Worm (Caenorhabditis elegans): Measurements from ENCODE around the gene C44H4.4.

DNA sequence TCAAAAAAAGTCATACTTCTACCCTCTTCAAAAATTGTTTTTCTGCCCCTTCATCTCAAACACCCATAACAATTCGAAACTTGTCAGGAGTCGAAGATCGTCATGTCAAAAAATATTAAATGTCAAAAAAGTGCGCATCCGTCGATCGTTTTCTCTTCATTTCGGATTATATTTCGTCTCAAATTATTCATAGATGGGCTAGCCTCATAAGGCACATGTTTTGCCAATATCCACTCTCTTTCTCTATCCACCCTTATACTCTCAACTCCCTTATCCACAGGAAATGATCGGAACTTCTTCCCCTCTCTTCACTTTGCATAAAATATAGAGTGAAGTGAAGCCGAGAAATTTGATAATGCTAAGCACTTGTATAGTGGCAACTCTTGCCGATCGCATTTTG is 44.8 kb upstream of the C44H4.4 start:
- TF ChIP-seq lin-35 (GFP tag; optimal IDR thresholded peaks at IDR 0.05), result no peak
- no peak for TF ChIP-seq ceh-79 (tag; optimal IDR thresholded peaks at IDR 0.05)
- no peak for TF ChIP-seq pha-4 (tag; optimal IDR thresholded peaks at IDR 0.05)
- no peak for TF ChIP-seq snpc-4 (GFP tag; optimal IDR thresholded peaks at IDR 0.05)
- no peak for TF ChIP-seq snpc-4 (tag; optimal IDR thresholded peaks at IDR 0.05)
- TF ChIP-seq unc-130 (GFP tag; optimal IDR thresholded peaks at IDR 0.05), result no peak
- TF ChIP-seq lin-54 (GFP tag; optimal IDR thresholded peaks at IDR 0.05), result no peak
- no peak for TF ChIP-seq attf-3 (GFP tag; conservative IDR thresholded peaks at IDR 0.05)
- TF ChIP-seq nhr-90 (tag; optimal IDR thresholded peaks at IDR 0.05), result no peak
- no peak for TF ChIP-seq let-607 (tag; optimal IDR thresholded peaks at IDR 0.05)
- no peak for TF ChIP-seq K11D2.4 (GFP tag; IDR thresholded peaks at IDR 0.05)
- no peak for TF ChIP-seq hmg-20 (GFP tag; IDR thresholded peaks at IDR 0.05)

Data from whole organism, young adult.